Fruit fly (Drosophila melanogaster): ENCODE data around the gene LysP.

The LysP gene

dm6 chr3L:1195868-1196552 is 22.5 kb downstream of the LysP start, which contains the start of gene Aplip1:
Gene Aplip1, plus strand, starts transcription at chr3L:1196317.
- TF ChIP-seq da (GFP tag; optimal IDR thresholded peaks at IDR 0.05): no peak
- no peak for TF ChIP-seq CG12391 (tag; optimal IDR thresholded peaks at IDR 0.05)
- TF ChIP-seq Doc3 (GFP tag; IDR thresholded peaks at IDR 0.05; ENCODE audit: partially characterized antibody): no peak
- TF ChIP-seq Awh (GFP tag; IDR thresholded peaks at IDR 0.05): no peak
- peak; percentile 28; the same call in 1 of the 2 replicates for TF ChIP-seq CG9932 (GFP tag; IDR thresholded peaks at IDR 0.05)
- peak in 1 of 2 experiments; percentile 31 for TF ChIP-seq Hr78 (GFP tag; optimal IDR thresholded peaks at IDR 0.05)
- TF ChIP-seq Fer1 (GFP tag; optimal IDR thresholded peaks at IDR 0.05): peak; percentile 9
- peak; percentile 55 for TF ChIP-seq CG32532 (GFP tag; IDR thresholded peaks at IDR 0.05)
- peak; percentile 83 for TF ChIP-seq seq (GFP tag; IDR thresholded peaks at IDR 0.05)
- TF ChIP-seq D (optimal IDR thresholded peaks at IDR 0.05): no peak
- TF ChIP-seq D (GFP tag; optimal IDR thresholded peaks at IDR 0.05): no peak
- TF ChIP-seq ssp (GFP tag; IDR thresholded peaks at IDR 0.05): no peak
- TF ChIP-seq luna (GFP tag; optimal IDR thresholded peaks at IDR 0.05): no peak
- peak; percentile 16 for TF ChIP-seq sens (GFP tag)
- peak in 1 of 2 experiments; percentile 22 for TF ChIP-seq Pdp1 (GFP tag; optimal IDR thresholded peaks at IDR 0.05)
- TF ChIP-seq YL-1 (GFP tag; optimal IDR thresholded peaks at IDR 0.05): peak; percentile 13
- TF ChIP-seq Med (GFP tag): peak; percentile 82
- TF ChIP-seq Asciz (GFP tag; optimal IDR thresholded peaks at IDR 0.05): no peak
- TF ChIP-seq CG2678 (tag; optimal IDR thresholded peaks at IDR 0.05): peak; percentile 39
- peak; percentile 96 for TF ChIP-seq ewg (GFP tag; optimal IDR thresholded peaks at IDR 0.05)
- peak; percentile 22 for TF ChIP-seq Fer3 (tag; optimal IDR thresholded peaks at IDR 0.05)
- peak; percentile 31 for TF ChIP-seq Meics (GFP tag; optimal IDR thresholded peaks at IDR 0.05)
- no peak for TF ChIP-seq prd (optimal IDR thresholded peaks at IDR 0.05)
- TF ChIP-seq prd (GFP tag; IDR thresholded peaks at IDR 0.05): 0 out of 3 replicates have a peak, but pooled peaks have one; percentile 32
- TF ChIP-seq CG12071 (GFP tag; optimal IDR thresholded peaks at IDR 0.05): peak; percentile 12
- 0 out of 3 replicates have a peak, but pooled peaks have one; percentile 61 for TF ChIP-seq CG11456 (GFP tag; IDR thresholded peaks at IDR 0.05)
- TF ChIP-seq CG6765 (GFP tag; optimal IDR thresholded peaks at IDR 0.05): no peak
- TF ChIP-seq Trl (optimal IDR thresholded peaks at IDR 0.05): peak; percentile 47 to 55
- TF ChIP-seq Trl (GFP tag; optimal IDR thresholded peaks at IDR 0.05): no peak
- TF ChIP-seq Ets65A (GFP tag): peak; percentile 75
- 0 out of 3 replicates have a peak, but pooled peaks have one; percentile 15 for TF ChIP-seq CG11695 (GFP tag; IDR thresholded peaks at IDR 0.05)
- TF ChIP-seq zfh2 (GFP tag; optimal IDR thresholded peaks at IDR 0.05): no peak
- peak; percentile 21; the same call in 1 of the 2 replicates for TF ChIP-seq E2f1 (GFP tag; IDR thresholded peaks at IDR 0.05)
- peak; percentile 30; the same call in 1 of the 2 replicates for TF ChIP-seq crol (GFP tag; IDR thresholded peaks at IDR 0.05)
- peak; percentile 46 for TF ChIP-seq nerfin-1 (tag; optimal IDR thresholded peaks at IDR 0.05)
- peak; percentile 39 for TF ChIP-seq Ets97D (GFP tag; optimal IDR thresholded peaks at IDR 0.05)
- TF ChIP-seq gem (tag; optimal IDR thresholded peaks at IDR 0.05): no peak
- peak; percentile 14 for TF ChIP-seq pzg (GFP tag; optimal IDR thresholded peaks at IDR 0.05)
- TF ChIP-seq scrt (GFP tag; optimal IDR thresholded peaks at IDR 0.05): peak; percentile 87
- no peak for TF ChIP-seq jigr1 (GFP tag; IDR thresholded peaks at IDR 0.05)
- TF ChIP-seq onecut (GFP tag; IDR thresholded peaks at IDR 0.05): peak; percentile 98
- TF ChIP-seq MESR4 (GFP tag; optimal IDR thresholded peaks at IDR 0.05): peak; percentile 2
- 0 out of 2 replicates have a peak, but pooled peaks have one; percentile 33 for TF ChIP-seq NFAT (GFP tag; IDR thresholded peaks at IDR 0.05)
- TF ChIP-seq CG13296 (GFP tag; optimal IDR thresholded peaks at IDR 0.05): peak; percentile 10
- TF ChIP-seq slbo (GFP tag; IDR thresholded peaks at IDR 0.05): peak; percentile 8; the same call in 1 of the 2 replicates
- TF ChIP-seq sisA (GFP tag; IDR thresholded peaks at IDR 0.05): 0 out of 2 replicates have a peak, but pooled peaks have one; percentile 14
- TF ChIP-seq Hmr (GFP tag; optimal IDR thresholded peaks at IDR 0.05): peak; percentile 3
- no peak for TF ChIP-seq Hr39 (optimal IDR thresholded peaks at IDR 0.05)
- TF ChIP-seq HmgZ (tag; optimal IDR thresholded peaks at IDR 0.05): no peak
- TF ChIP-seq mam (GFP tag; optimal IDR thresholded peaks at IDR 0.05): peak; percentile 50
- peak; percentile 39 for TF ChIP-seq bab2 (GFP tag; optimal IDR thresholded peaks at IDR 0.05)
